Worm (Caenorhabditis elegans): ENCODE measurements around the gene npr-7.

- TF ChIP-seq T26A5.8 (tag; optimal IDR thresholded peaks at IDR 0.05) (no peak), rcor-1 (GFP tag; IDR thresholded peaks at IDR 0.05) (no peak), K11D2.4 (GFP tag; IDR thresholded peaks at IDR 0.05) (peak; percentile 61), let-526 (GFP tag; IDR thresholded peaks at IDR 0.05) (no peak), unc-62 (GFP tag; optimal IDR thresholded peaks at IDR 0.05) (no peak), xnd-1 (tag; optimal IDR thresholded peaks at IDR 0.05) (no peak), snpc-4 (GFP tag; optimal IDR thresholded peaks at IDR 0.05) (no peak), snpc-4 (tag; optimal IDR thresholded peaks at IDR 0.05) (no peak), mcd-1 (GFP tag; IDR thresholded peaks at IDR 0.05) (no peak; the same call in 1 of the 2 replicates), F57C9.4 (tag; optimal IDR thresholded peaks at IDR 0.05) (no peak), him-1 (tag; optimal IDR thresholded peaks at IDR 0.05) (no peak), akir-1 (GFP tag; optimal IDR thresholded peaks at IDR 0.05) (no peak), ZK185.1 (tag; optimal IDR thresholded peaks at IDR 0.05; ENCODE audit: poor library complexity, severe bottlenecking) (no peak)
These were observed 18.9 kb upstream of the npr-7 start for ce11 chrX:9337832-9338231.

All from whole organism, young adult.